Fruit fly (Drosophila melanogaster) whole organism, embryonic: ENCODE data around the gene CG33514.

ENCODE experiments used
- Blimp-1 ChIP-seq: fragments of 200-800 bp; sonication (Bioruptor generic); optimal IDR thresholded peaks from 3 replicates; lab custom pipeline; 2018; ENCODE audit warnings: missing biosample characterization, missing genetic modification characterization, mild to moderate bottlenecking, moderate library complexity, missing genetic modification reagents
- CG11398 ChIP-seq: fragments of 200-800 bp; sonication (Bioruptor generic); optimal IDR thresholded peaks from 2 replicates; lab custom pipeline; 2016; ENCODE audit warnings: missing biosample characterization, missing genetic modification characterization
- CG12219 ChIP-seq: fragments of 200-800 bp; sonication (Bioruptor generic); optimal IDR thresholded peaks from 3 replicates; lab custom pipeline; 2018; ENCODE audit warnings: missing biosample characterization, mild to moderate bottlenecking, missing genetic modification characterization
- CG30020 ChIP-seq: fragments of 200-800 bp; optimal IDR thresholded peaks from 2 replicates; lab custom pipeline; 2019; ENCODE audit warnings: missing biosample characterization, mild to moderate bottlenecking, missing genetic modification characterization, moderate library complexity
- Dbx ChIP-seq: fragments of 200-800 bp; sonication (Bioruptor generic); IDR thresholded peaks from 3 replicates; pipeline ENCODE4 v1.3.6; 2022; ENCODE audit warnings: missing biosample characterization, missing genetic modification characterization
- HmgD ChIP-seq: fragments of 200-800 bp; sonication (Bioruptor generic); optimal IDR thresholded peaks from 3 replicates; lab custom pipeline; 2016; ENCODE audit warnings: missing biosample characterization, missing genetic modification characterization
- NfI ChIP-seq: fragments of 200-800 bp; sonication (Bioruptor generic); optimal IDR thresholded peaks from 3 replicates; lab custom pipeline; 2018; ENCODE audit warnings: missing biosample characterization, mild to moderate bottlenecking, missing genetic modification characterization, moderate library complexity
- Scr ChIP-seq: fragments of 200-800 bp; sonication (Bioruptor generic); IDR thresholded peaks from 2 replicates; pipeline ENCODE4 v1.3.6; 2022; ENCODE audit warnings: missing biosample characterization, missing genetic modification characterization; ENCODE audit not compliant: partially characterized antibody
- crol ChIP-seq: fragments of 200-800 bp; sonication (Bioruptor generic); IDR thresholded peaks from 2 replicates; pipeline ENCODE4 v1.3.6; 2022; ENCODE audit warnings: missing biosample characterization, missing genetic modification characterization
- odd ChIP-seq: fragments of 200-800 bp; sonication (Bioruptor generic); optimal IDR thresholded peaks from 2 replicates; lab custom pipeline; 2017; ENCODE audit warnings: missing biosample characterization, mild to moderate bottlenecking, missing genetic modification characterization
- onecut ChIP-seq: fragments of 200-800 bp; sonication (Bioruptor generic); IDR thresholded peaks from 2 replicates; pipeline ENCODE4 v1.3.6; 2022; ENCODE audit warnings: missing biosample characterization, missing genetic modification characterization
- yki ChIP-seq: fragments of >200 bp; optimal IDR thresholded peaks from 3 replicates; lab custom pipeline; 2018
- zfh1 ChIP-seq: fragments of 200-800 bp; sonication (Bioruptor generic); IDR thresholded peaks from 3 replicates; pipeline ENCODE4 v1.3.6; 2022; ENCODE audit warnings: missing biosample characterization, missing genetic modification characterization

- TF ChIP-seq CG30020 (tag; lab: Kevin White, UChicago) (no peak), NfI (GFP tag; lab: Kevin White, UChicago) (no peak), Blimp-1 (no peak), HmgD (no peak), CG12219 (GFP tag; lab: Kevin White, UChicago) (no peak), CG11398 (no peak), Dbx (GFP tag; lab: Robert Waterston, UW) (no peak), Scr (GFP tag; lab: Robert Waterston, UW) (no peak), zfh1 (GFP tag; lab: Robert Waterston, UW) (no peak), crol (GFP tag; lab: Robert Waterston, UW) (no peak), odd (no peak), yki (lab: Kevin White, UChicago) (no peak), onecut (GFP tag; lab: Robert Waterston, UW) (no peak)
Measured at dm6 chr3L:4340227-4340626, 25.0 kb upstream of the CG33514 start.
